Fruit fly (Drosophila melanogaster): ENCODE measurements around the gene GstD2.

GstD2 gene

dm6 chr3R:12406235-12407196 lies 34.7 kb downstream of the GstD2 start, which contains the start of gene CG5167 (continued):
- peak; percentile 7 for TF ChIP-seq gsb-n (tag; optimal IDR thresholded peaks at IDR 0.05)
- TF ChIP-seq sqz (GFP tag; optimal IDR thresholded peaks at IDR 0.05): peak; percentile 2
- TF ChIP-seq sima (GFP tag; optimal IDR thresholded peaks at IDR 0.05): no peak
- TF ChIP-seq CG3281 (GFP tag; optimal IDR thresholded peaks at IDR 0.05): peak; percentile 24
- TF ChIP-seq bigmax (GFP tag; optimal IDR thresholded peaks at IDR 0.05): no peak
- TF ChIP-seq lab (GFP tag; optimal IDR thresholded peaks at IDR 0.05): peak; percentile 54
- peak; percentile 19 for TF ChIP-seq CG33557 (GFP tag; optimal IDR thresholded peaks at IDR 0.05)
- TF ChIP-seq CG11085 (GFP tag; IDR thresholded peaks at IDR 0.05): no peak
- peak; percentile 8; the same call in 1 of the 2 replicates for TF ChIP-seq CG4730 (GFP tag; IDR thresholded peaks at IDR 0.05)
- TF ChIP-seq Fer1 (GFP tag; optimal IDR thresholded peaks at IDR 0.05): peak; percentile 58
- no peak for TF ChIP-seq Lhr (GFP tag; optimal IDR thresholded peaks at IDR 0.05)
- peak; percentile 66 for TF ChIP-seq kah (GFP tag; optimal IDR thresholded peaks at IDR 0.05)
- TF ChIP-seq CG12391 (tag; optimal IDR thresholded peaks at IDR 0.05): peak; percentile 72
- TF ChIP-seq Xrp1 (GFP tag; IDR thresholded peaks at IDR 0.05): peak; percentile 49
- no peak for TF ChIP-seq Sox100B (GFP tag; optimal IDR thresholded peaks at IDR 0.05)
- peak; percentile 8 for TF ChIP-seq Nf-YC (tag; optimal IDR thresholded peaks at IDR 0.05)
- peak; percentile 25 for TF ChIP-seq CG10147 (GFP tag; optimal IDR thresholded peaks at IDR 0.05)
- peak; percentile 43; the same call in 2 of the 3 replicates for TF ChIP-seq CG34224 (GFP tag; IDR thresholded peaks at IDR 0.05; ENCODE audit: partially characterized antibody)
- peak; percentile 12 for TF ChIP-seq lbe (GFP tag; optimal IDR thresholded peaks at IDR 0.05)
- TF ChIP-seq Ets65A (GFP tag): peak; percentile 44
- TF ChIP-seq dmrt11E (tag; optimal IDR thresholded peaks at IDR 0.05): peak; percentile 42
- TF ChIP-seq ci (GFP tag; IDR thresholded peaks at IDR 0.05): peak; percentile 43; the same call in 1 of the 3 replicates
- TF ChIP-seq CG4282 (GFP tag; optimal IDR thresholded peaks at IDR 0.05): peak; percentile 18
- TF ChIP-seq MBD-R2 (GFP tag; IDR thresholded peaks at IDR 0.05): peak; percentile 21; the same call in 1 of the 2 replicates
- TF ChIP-seq CG3995 (GFP tag; optimal IDR thresholded peaks at IDR 0.05): peak; percentile 51
- peak; percentile 33 for TF ChIP-seq MESR4 (GFP tag; optimal IDR thresholded peaks at IDR 0.05)
- TF ChIP-seq E2f2 (GFP tag; IDR thresholded peaks at IDR 0.05): peak; percentile 50; the same call in 1 of the 2 replicates
- TF ChIP-seq Sox102F (GFP tag; optimal IDR thresholded peaks at IDR 0.05): peak; percentile 38
- TF ChIP-seq HLH4C (GFP tag; IDR thresholded peaks at IDR 0.05; ENCODE audit: partially characterized antibody): peak; percentile 39; the same call in 2 of the 3 replicates
- TF ChIP-seq nmo (GFP tag; optimal IDR thresholded peaks at IDR 0.05): peak; percentile 22
- TF ChIP-seq unc-4 (GFP tag; IDR thresholded peaks at IDR 0.05; ENCODE audit: partially characterized antibody): peak; percentile 39; the same call in 1 of the 2 replicates
- no peak for TF ChIP-seq cg (GFP tag; optimal IDR thresholded peaks at IDR 0.05)
- TF ChIP-seq CG15601 (tag; optimal IDR thresholded peaks at IDR 0.05): peak; percentile 37
- no peak for TF ChIP-seq CG6254 (GFP tag; optimal IDR thresholded peaks at IDR 0.05)
- peak; percentile 54 for TF ChIP-seq CG17328 (GFP tag; IDR thresholded peaks at IDR 0.05)
- no peak for TF ChIP-seq ERR (GFP tag; optimal IDR thresholded peaks at IDR 0.05)
- 0 out of 3 replicates have a peak, but pooled peaks have one; percentile 8 for TF ChIP-seq CG16813 (GFP tag; IDR thresholded peaks at IDR 0.05; ENCODE audit: partially characterized antibody)
- peak; percentile 99 for TF ChIP-seq CG4820 (GFP tag; optimal IDR thresholded peaks at IDR 0.05)
- peak; percentile 9 for TF ChIP-seq fd96Cb (tag; optimal IDR thresholded peaks at IDR 0.05)
- peak; percentile 50 for TF ChIP-seq Deaf1 (tag; optimal IDR thresholded peaks at IDR 0.05)
- TF ChIP-seq CG31441 (GFP tag; IDR thresholded peaks at IDR 0.05): peak; percentile 38; the same call in 1 of the 2 replicates
- peak; percentile 52; the same call in 1 of the 2 replicates for TF ChIP-seq CG13287 (GFP tag; IDR thresholded peaks at IDR 0.05; ENCODE audit: partially characterized antibody)
- peak; percentile 32 for TF ChIP-seq Camta (GFP tag; optimal IDR thresholded peaks at IDR 0.05)
- peak; percentile 28 to 82 for TF ChIP-seq bsh (GFP tag; optimal IDR thresholded peaks at IDR 0.05)
- TF ChIP-seq CG2116 (GFP tag; optimal IDR thresholded peaks at IDR 0.05): peak; percentile 43
- TF ChIP-seq grn (GFP tag; optimal IDR thresholded peaks at IDR 0.05): peak; percentile 93

All from whole organism, embryonic.